Fruit fly (Drosophila melanogaster) whole organism, embryonic: Measurements from ENCODE around the gene fzy.
A peak's percentile ranks its signal among the peaks of the same experiment; 100 is the strongest.

ENCODE experiments used
- CG11456 ChIP-seq: fragments of 200-800 bp; sonication (Bioruptor generic); IDR thresholded peaks from 3 replicates; pipeline ENCODE4 v1.3.6; 2022; ENCODE audit warnings: missing biosample characterization, missing genetic modification characterization
- CG4707 ChIP-seq: fragments of 200-800 bp; sonication (Bioruptor generic); optimal IDR thresholded peaks from 2 replicates; lab custom pipeline; 2018; ENCODE audit warnings: missing biosample characterization, mild to moderate bottlenecking, missing genetic modification characterization, moderate library complexity
- CG7963 ChIP-seq: fragments of 200-800 bp; sonication (Bioruptor generic); IDR thresholded peaks from 3 replicates; pipeline ENCODE4 v1.3.6; 2022; ENCODE audit warnings: missing biosample characterization, missing genetic modification characterization; ENCODE audit not compliant: partially characterized antibody
- CG8388 ChIP-seq: fragments of 200-800 bp; sonication (Bioruptor generic); optimal IDR thresholded peaks from 2 replicates; lab custom pipeline; 2019; ENCODE audit warnings: missing biosample characterization, mild to moderate bottlenecking, missing genetic modification characterization, moderate library complexity
- CG8924 ChIP-seq: fragments of 200-800 bp; optimal IDR thresholded peaks from 3 replicates; lab custom pipeline; 2019; ENCODE audit warnings: missing biosample characterization, mild to moderate bottlenecking, missing genetic modification characterization, moderate library complexity
- Camta ChIP-seq: fragments of 200-800 bp; sonication (Bioruptor generic); optimal IDR thresholded peaks from 2 replicates; lab custom pipeline; 2016; ENCODE audit warnings: missing biosample characterization, missing genetic modification characterization
- Opbp ChIP-seq: fragments of 200-800 bp; sonication (Bioruptor generic); IDR thresholded peaks from 3 replicates; pipeline ENCODE4 v1.3.6; 2022; ENCODE audit warnings: missing biosample characterization, missing genetic modification characterization; ENCODE audit not compliant: partially characterized antibody
- Poxn ChIP-seq: fragments of 200-800 bp; sonication (Bioruptor generic); IDR thresholded peaks from 2 replicates; pipeline ENCODE4 v1.3.6; 2022; ENCODE audit warnings: missing biosample characterization, missing genetic modification characterization
- Tbp ChIP-seq: fragments of >200 bp; optimal IDR thresholded peaks from 2 replicates; lab custom pipeline; 2018; ENCODE audit warnings: missing biosample characterization, missing genetic modification characterization
- dmrt11E ChIP-seq: fragments of 200-800 bp; sonication (Bioruptor generic); optimal IDR thresholded peaks from 3 replicates; lab custom pipeline; 2018; ENCODE audit warnings: missing biosample characterization, mild to moderate bottlenecking, missing genetic modification characterization, moderate library complexity
- tin ChIP-seq: fragments of 200-800 bp; sonication (Bioruptor generic); optimal IDR thresholded peaks from 3 replicates; lab custom pipeline; 2016; ENCODE audit warnings: missing biosample characterization, missing genetic modification characterization
- zen ChIP-seq: fragments of 200-800 bp; sonication (Bioruptor generic); optimal IDR thresholded peaks from 3 replicates; lab custom pipeline; 2018; ENCODE audit warnings: missing biosample characterization, mild to moderate bottlenecking, missing genetic modification characterization, moderate library complexity

DNA sequence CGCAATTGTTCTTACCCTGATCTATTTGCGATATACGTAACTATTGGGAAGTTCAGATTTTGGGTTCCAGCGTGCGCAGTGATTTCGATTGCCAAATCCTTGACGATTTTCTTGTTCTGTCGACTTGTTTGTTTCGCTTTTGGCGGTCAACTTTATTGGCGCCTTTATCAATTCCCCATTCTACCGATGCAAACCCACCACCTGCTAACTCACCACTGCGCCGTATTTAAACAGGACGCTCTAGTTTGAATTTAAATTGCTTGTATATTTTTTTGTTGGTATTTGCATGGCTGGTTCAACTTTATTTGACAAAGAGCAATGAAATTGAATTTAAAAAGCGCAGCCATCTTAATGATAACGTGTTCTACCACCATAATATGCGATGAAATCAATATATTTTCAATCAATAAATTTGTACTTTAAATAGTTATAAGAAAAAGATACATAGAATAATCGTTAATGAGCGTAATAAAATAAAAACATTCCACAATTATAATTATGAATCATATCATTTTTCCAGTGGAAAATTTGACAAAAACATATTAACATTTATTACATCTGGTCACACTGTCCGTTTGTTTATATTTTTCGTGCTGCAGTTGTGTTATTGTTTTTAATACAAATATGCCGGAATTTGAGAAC, 49.1 kb upstream of the fzy start, which contains the start of the genes twe and CG4935:
- TF ChIP-seq CG8388, result peak; percentile 30
- no peak for TF ChIP-seq zen (tag; lab: Kevin White, UChicago)
- peak; percentile 27 for TF ChIP-seq CG8924 (tag; lab: Kevin White, UChicago)
- no peak for TF ChIP-seq Tbp
- no peak for TF ChIP-seq Camta (GFP tag; lab: Kevin White, UChicago)
- TF ChIP-seq CG4707 (GFP tag; lab: Kevin White, UChicago), result no peak
- TF ChIP-seq Opbp (GFP tag; lab: Robert Waterston, UW), result no peak
- TF ChIP-seq dmrt11E, result no peak
- TF ChIP-seq CG7963, result no peak
- TF ChIP-seq CG11456 (GFP tag; lab: Robert Waterston, UW), result no peak
- TF ChIP-seq Poxn (GFP tag; lab: Robert Waterston, UW), result no peak
- no peak for TF ChIP-seq tin
